Worm (Caenorhabditis elegans): ENCODE results near the gene Y53F4B.27.

- TF ChIP-seq nhr-77 (tag; optimal IDR thresholded peaks at IDR 0.05) (no peak), nhr-28 (tag; optimal IDR thresholded peaks at IDR 0.05) (no peak), ces-1 (GFP tag; optimal IDR thresholded peaks at IDR 0.05) (no peak), pqm-1 (tag; optimal IDR thresholded peaks at IDR 0.05) (no peak), pha-4 (GFP tag; IDR thresholded peaks at IDR 0.05) (no peak), pha-4 (tag; optimal IDR thresholded peaks at IDR 0.05) (no peak), daf-16 (GFP tag; optimal IDR thresholded peaks at IDR 0.05) (no peak), daf-16 (tag; optimal IDR thresholded peaks at IDR 0.05) (no peak), jun-1 (tag; optimal IDR thresholded peaks at IDR 0.05) (no peak), aly-2 (tag; optimal IDR thresholded peaks at IDR 0.05) (no peak), ceh-82 (tag; optimal IDR thresholded peaks at IDR 0.05) (no peak), snpc-4 (tag; optimal IDR thresholded peaks at IDR 0.05) (no peak), ceh-44 (GFP tag; IDR thresholded peaks at IDR 0.05) (no peak), lin-13 (GFP tag; optimal IDR thresholded peaks at IDR 0.05) (no peak)
Observed at ce11 chrII:15185289-15185688, 39.6 kb downstream of the Y53F4B.27 start, which contains the start of gene gst-35.

Measured in whole organism, L4 larva.